Worm (Caenorhabditis elegans) whole organism, early embryonic: ENCODE measurements around the gene ech-6.

Experiments used
- B0310.2 ChIP-seq: sonication (generic microtip); optimal IDR thresholded peaks from 2 replicates; lab custom pipeline; 2016; ENCODE audit warnings: mild to moderate bottlenecking, missing genetic modification characterization, missing compliant biosample characterization
- F13C5.2 ChIP-seq: sonication (generic microtip); optimal IDR thresholded peaks from 2 replicates; lab custom pipeline; 2017; ENCODE audit warnings: mild to moderate bottlenecking, missing genetic modification characterization, inconsistent platforms, missing compliant biosample characterization
- aly-1 ChIP-seq: sonication (generic microtip); optimal IDR thresholded peaks from 2 replicates; lab custom pipeline; 2016; ENCODE audit warnings: missing genetic modification characterization, missing compliant biosample characterization
- ama-1 ChIP-seq: fragments of 150-350 bp; optimal IDR thresholded peaks from 2 replicates; lab custom pipeline; 2014
- ceh-13 ChIP-seq: fragments of 200-800 bp; sonication (Bioruptor generic); optimal IDR thresholded peaks from 2 replicates; lab custom pipeline; 2018; ENCODE audit warnings: mild to moderate bottlenecking, missing genetic modification characterization, missing compliant biosample characterization
- ceh-36 ChIP-seq: sonication (generic microtip); optimal IDR thresholded peaks from 2 replicates; lab custom pipeline; 2016; ENCODE audit warnings: missing genetic modification characterization, inconsistent platforms, missing compliant biosample characterization
- ets-7 ChIP-seq: sonication (generic microtip); optimal IDR thresholded peaks from 2 replicates; lab custom pipeline; 2016; ENCODE audit warnings: missing genotype, missing genetic modification characterization, missing compliant biosample characterization
- flt-1 ChIP-seq: fragments of 200-800 bp; sonication (Bioruptor generic); IDR thresholded peaks from 2 replicates; pipeline ENCODE4 v1.3.6; 2022; ENCODE audit warnings: missing genetic modification characterization, missing compliant biosample characterization
- hmbx-1 ChIP-seq: sonication (generic microtip); optimal IDR thresholded peaks from 2 replicates; lab custom pipeline; 2016; ENCODE audit warnings: mild to moderate bottlenecking, missing genetic modification characterization, missing compliant biosample characterization
- hmg-4 ChIP-seq: fragments of 200-800 bp; sonication (Bioruptor generic); optimal IDR thresholded peaks from 2 replicates; lab custom pipeline; 2018; ENCODE audit warnings: mild to moderate bottlenecking, missing genetic modification characterization, missing compliant biosample characterization
- hnd-1 ChIP-seq: sonication (generic microtip); optimal IDR thresholded peaks from 2 replicates; lab custom pipeline; 2016; ENCODE audit warnings: missing genetic modification characterization, missing compliant biosample characterization
- pes-1 ChIP-seq: fragments of 200-800 bp; sonication (Bioruptor generic); IDR thresholded peaks from 2 replicates; pipeline ENCODE4 v1.3.6; 2022; ENCODE audit warnings: missing genetic modification reagents, missing genetic modification characterization, missing compliant biosample characterization
- scrt-1 ChIP-seq: fragments of 200-800 bp; sonication (Bioruptor generic); IDR thresholded peaks from 2 replicates; pipeline ENCODE4 v1.3.6; 2022; ENCODE audit warnings: missing genetic modification characterization, missing compliant biosample characterization
- sea-1 ChIP-seq: fragments of 200-800 bp; sonication (Bioruptor generic); conservative IDR thresholded peaks from 2 replicates; pipeline ENCODE4 v1.3.6; 2022; ENCODE audit warnings: missing genetic modification characterization, missing compliant biosample characterization
- tbx-11 ChIP-seq: fragments of 200-800 bp; sonication (Bioruptor generic); IDR thresholded peaks from 2 replicates; pipeline ENCODE4 v1.3.6; 2022; ENCODE audit warnings: missing genetic modification characterization, missing compliant biosample characterization
- tbx-37 ChIP-seq: fragments of 200-800 bp; sonication (Bioruptor generic); conservative IDR thresholded peaks from 2 replicates; pipeline ENCODE4 v1.3.6; 2022; ENCODE audit warnings: missing genetic modification reagents, missing genetic modification characterization, missing compliant biosample characterization
- tra-4 ChIP-seq: sonication (generic microtip); optimal IDR thresholded peaks from 2 replicates; lab custom pipeline; 2017; ENCODE audit warnings: missing genetic modification characterization, missing compliant biosample characterization

ech-6 gene

ce11 chrIII:9764718-9765117, 12.0 kb upstream of the ech-6 start:
- no peak for TF ChIP-seq aly-1 (tag; lab: Kevin White, UChicago)
- 0 out of 2 replicates have a peak, but pooled peaks have one; percentile 36 for TF ChIP-seq sea-1 (GFP tag; lab: Robert Waterston, UW)

- TF ChIP-seq B0310.2 (tag; lab: Kevin White, UChicago) (no peak), ceh-13 (GFP tag; lab: Kevin White, UChicago) (no peak), ama-1 (lab: Kevin White, UChicago) (no peak)
Measured at ce11 chrIII:9762093-9762748, 9.5 kb upstream of the ech-6 start, which contains the start of gene gcc-2. TSS of gene gcc-2 (minus strand) at chrIII:9762143.

ce11 chrIII:9760184-9760583, 7.5 kb upstream of the ech-6 start:
- no peak for TF ChIP-seq tra-4

- no peak for TF ChIP-seq ceh-36 (tag; lab: Kevin White, UChicago)
- TF ChIP-seq tbx-37: no peak
- no peak for TF ChIP-seq ets-7
- no peak for TF ChIP-seq tra-4
- TF ChIP-seq hnd-1: no peak
- TF ChIP-seq pes-1 (GFP tag; lab: Robert Waterston, UW): no peak
- TF ChIP-seq ceh-13 (GFP tag; lab: Kevin White, UChicago): no peak
- no peak for TF ChIP-seq scrt-1 (GFP tag; lab: Robert Waterston, UW)
- no peak for TF ChIP-seq B0310.2 (tag; lab: Kevin White, UChicago)
- no peak for TF ChIP-seq hmg-4
- TF ChIP-seq flt-1: no peak
- no peak for TF ChIP-seq F13C5.2 (tag; lab: Kevin White, UChicago)
- no peak for TF ChIP-seq tbx-11 (GFP tag; lab: Robert Waterston, UW)
- no peak for TF ChIP-seq aly-1 (tag; lab: Kevin White, UChicago)
- TF ChIP-seq ama-1 (lab: Kevin White, UChicago): no peak
- no peak for TF ChIP-seq sea-1 (GFP tag; lab: Robert Waterston, UW)
- TF ChIP-seq hmbx-1: no peak
Measured at ce11 chrIII:9758848-9759247, 6.2 kb upstream of the ech-6 start, which contains the start of gene rmd-1. TSS of gene rmd-1 (plus strand) at chrIII:9759094.

- TF ChIP-seq ceh-36 (tag; lab: Kevin White, UChicago) (no peak), flt-1 (no peak), hmbx-1 (no peak), hnd-1 (no peak), hmg-4 (no peak), ets-7 (no peak), ceh-13 (GFP tag; lab: Kevin White, UChicago) (no peak), pes-1 (GFP tag; lab: Robert Waterston, UW) (no peak), tbx-11 (GFP tag; lab: Robert Waterston, UW) (no peak), tbx-37 (no peak), scrt-1 (GFP tag; lab: Robert Waterston, UW) (no peak), B0310.2 (tag; lab: Kevin White, UChicago) (no peak), aly-1 (tag; lab: Kevin White, UChicago) (no peak), ama-1 (lab: Kevin White, UChicago) (no peak), tra-4 (no peak), F13C5.2 (tag; lab: Kevin White, UChicago) (no peak), sea-1 (GFP tag; lab: Robert Waterston, UW) (no peak)
Measured at ce11 chrIII:9757414-9757813, 4.7 kb upstream of the ech-6 start, which contains the start of gene vps-53. TSS of gene vps-53 (minus strand) at chrIII:9757514.

ce11 chrIII:9751074-9751473, 1.6 kb downstream of the ech-6 start, which contains the start of gene T05G5.5:
TSS of gene T05G5.5 (minus strand) at chrIII:9751432.
- TF ChIP-seq hmbx-1 (no peak), aly-1 (tag; lab: Kevin White, UChicago) (no peak), tra-4 (no peak), ets-7 (no peak), flt-1 (no peak), scrt-1 (GFP tag; lab: Robert Waterston, UW) (no peak), ceh-36 (tag; lab: Kevin White, UChicago) (no peak), pes-1 (GFP tag; lab: Robert Waterston, UW) (no peak), hnd-1 (no peak)

- TF ChIP-seq hmg-4 (no peak), F13C5.2 (tag; lab: Kevin White, UChicago) (no peak), tra-4 (no peak), pes-1 (GFP tag; lab: Robert Waterston, UW) (no peak), ceh-36 (tag; lab: Kevin White, UChicago) (no peak), hnd-1 (no peak), hmbx-1 (no peak), aly-1 (tag; lab: Kevin White, UChicago) (no peak), scrt-1 (GFP tag; lab: Robert Waterston, UW) (no peak), ceh-13 (GFP tag; lab: Kevin White, UChicago) (no peak), tbx-11 (GFP tag; lab: Robert Waterston, UW) (no peak)
Measured at ce11 chrIII:9748694-9749093, 4.0 kb downstream of the ech-6 start, which contains the start of gene T05G5.4. TSS of gene T05G5.4 (plus strand) at chrIII:9748934.

ce11 chrIII:9747133-9747532, 5.5 kb downstream of the ech-6 start, which contains the start of the genes iff-1 and cdk-1:
TSS of gene iff-1 (minus strand) at chrIII:9747193.
TSS of gene cdk-1 (plus strand) at chrIII:9747472.
- TF ChIP-seq hmg-4 (peak; percentile 33), aly-1 (tag; lab: Kevin White, UChicago) (no peak)

ce11 chrIII:9746665-9747064, 6.0 kb downstream of the ech-6 start:
- TF ChIP-seq hnd-1 (no peak), aly-1 (tag; lab: Kevin White, UChicago) (no peak), sea-1 (GFP tag; lab: Robert Waterston, UW) (no peak), tra-4 (no peak), ama-1 (lab: Kevin White, UChicago) (no peak), flt-1 (no peak), B0310.2 (tag; lab: Kevin White, UChicago) (no peak), tbx-11 (GFP tag; lab: Robert Waterston, UW) (no peak), ceh-13 (GFP tag; lab: Kevin White, UChicago) (no peak), tbx-37 (no peak), ets-7 (no peak), ceh-36 (tag; lab: Kevin White, UChicago) (no peak), scrt-1 (GFP tag; lab: Robert Waterston, UW) (no peak)
